Fruit fly (Drosophila melanogaster): ENCODE measurements around the gene Etfb.
A peak's percentile ranks its signal among the peaks of the same experiment; 100 is the strongest.

Gene Etfb

dm6 chr3R:29802753-29803313, at the start of gene Etfb, which contains the start of gene CG7789:
TSS of gene Etfb (minus strand) at chr3R:29802945.
TSS of gene CG7789 (plus strand) at chr3R:29803196.
- peak; percentile 96 for TF ChIP-seq fd96Ca (GFP tag; IDR thresholded peaks at IDR 0.05)
- peak; percentile 86 for TF ChIP-seq CG8301 (tag; optimal IDR thresholded peaks at IDR 0.05)
- TF ChIP-seq CG34367 (tag; optimal IDR thresholded peaks at IDR 0.05): peak; percentile 93
- TF ChIP-seq CG14655 (GFP tag; optimal IDR thresholded peaks at IDR 0.05): peak; percentile 95
- peak; percentile 97 for TF ChIP-seq gl (tag; optimal IDR thresholded peaks at IDR 0.05)
- no peak for TF ChIP-seq CG13204 (GFP tag; optimal IDR thresholded peaks at IDR 0.05)
- peak; percentile 92 for TF ChIP-seq Snoo (tag; optimal IDR thresholded peaks at IDR 0.05)
- TF ChIP-seq CG9948 (tag; optimal IDR thresholded peaks at IDR 0.05): peak; percentile 71
- no peak for TF ChIP-seq D1 (tag; optimal IDR thresholded peaks at IDR 0.05)
- peak; percentile 93 for TF ChIP-seq Ets98B (GFP tag; IDR thresholded peaks at IDR 0.05)
- no peak for TF ChIP-seq Pif1B (GFP tag; optimal IDR thresholded peaks at IDR 0.05)
- peak; percentile 82 for TF ChIP-seq CG8159 (tag; optimal IDR thresholded peaks at IDR 0.05)
- TF ChIP-seq Pif1A (GFP tag; optimal IDR thresholded peaks at IDR 0.05): no peak
- TF ChIP-seq EcR (GFP tag; optimal IDR thresholded peaks at IDR 0.05): no peak
- peak; percentile 88 for TF ChIP-seq rn (GFP tag; IDR thresholded peaks at IDR 0.05)
- TF ChIP-seq CG15710 (tag; optimal IDR thresholded peaks at IDR 0.05): peak; percentile 92
- peak; percentile 69 for TF ChIP-seq CG17806 (tag; optimal IDR thresholded peaks at IDR 0.05)
- TF ChIP-seq CG10348 (GFP tag; IDR thresholded peaks at IDR 0.05): peak; percentile 61
- TF ChIP-seq CG32121 (GFP tag; IDR thresholded peaks at IDR 0.05): peak; percentile 95
- peak; percentile 96 for TF ChIP-seq CG4496 (GFP tag; IDR thresholded peaks at IDR 0.05)
- TF ChIP-seq CG12605 (GFP tag; IDR thresholded peaks at IDR 0.05): peak; percentile 93

dm6 chr3R:29847126-29847525, 44.4 kb upstream of the Etfb start:
- TF ChIP-seq CG9948 (tag; optimal IDR thresholded peaks at IDR 0.05) (peak; percentile 51), fd96Ca (GFP tag; IDR thresholded peaks at IDR 0.05) (peak; percentile 94), Pif1A (GFP tag; optimal IDR thresholded peaks at IDR 0.05) (no peak), D1 (tag; optimal IDR thresholded peaks at IDR 0.05) (no peak), Snoo (tag; optimal IDR thresholded peaks at IDR 0.05) (no peak), CG13204 (GFP tag; optimal IDR thresholded peaks at IDR 0.05) (no peak), Pif1B (GFP tag; optimal IDR thresholded peaks at IDR 0.05) (peak; percentile 68), gl (tag; optimal IDR thresholded peaks at IDR 0.05) (no peak), Ets98B (GFP tag; IDR thresholded peaks at IDR 0.05) (peak; percentile 93), CG8301 (tag; optimal IDR thresholded peaks at IDR 0.05) (peak; percentile 83), CG10348 (GFP tag; IDR thresholded peaks at IDR 0.05) (peak; percentile 64), CG4496 (GFP tag; IDR thresholded peaks at IDR 0.05) (peak; percentile 90), rn (GFP tag; IDR thresholded peaks at IDR 0.05) (peak; percentile 65), CG14655 (GFP tag; optimal IDR thresholded peaks at IDR 0.05) (no peak), CG12605 (GFP tag; IDR thresholded peaks at IDR 0.05) (peak; percentile 84), EcR (GFP tag; optimal IDR thresholded peaks at IDR 0.05) (no peak), CG15710 (tag; optimal IDR thresholded peaks at IDR 0.05) (peak; percentile 69), CG8159 (tag; optimal IDR thresholded peaks at IDR 0.05) (no peak), CG32121 (GFP tag; IDR thresholded peaks at IDR 0.05) (peak; percentile 80), CG34367 (tag; optimal IDR thresholded peaks at IDR 0.05) (peak; percentile 70), CG17806 (tag; optimal IDR thresholded peaks at IDR 0.05) (peak; percentile 49)

dm6 chr3R:29841293-29841791, 38.6 kb upstream of the Etfb start, which contains the start of gene Cad99C:
TSS of gene Cad99C (plus strand) at chr3R:29841657.
- TF ChIP-seq CG8301 (tag; optimal IDR thresholded peaks at IDR 0.05) (no peak), CG17806 (tag; optimal IDR thresholded peaks at IDR 0.05) (no peak), Pif1B (GFP tag; optimal IDR thresholded peaks at IDR 0.05) (no peak), CG15710 (tag; optimal IDR thresholded peaks at IDR 0.05) (no peak), CG8159 (tag; optimal IDR thresholded peaks at IDR 0.05) (no peak), CG32121 (GFP tag; IDR thresholded peaks at IDR 0.05) (0 out of 2 replicates have a peak, but pooled peaks have one; percentile 46), Snoo (tag; optimal IDR thresholded peaks at IDR 0.05) (peak; percentile 11), CG14655 (GFP tag; optimal IDR thresholded peaks at IDR 0.05) (no peak), CG4496 (GFP tag; IDR thresholded peaks at IDR 0.05) (no peak), fd96Ca (GFP tag; IDR thresholded peaks at IDR 0.05) (no peak), Pif1A (GFP tag; optimal IDR thresholded peaks at IDR 0.05) (no peak), Ets98B (GFP tag; IDR thresholded peaks at IDR 0.05) (peak; percentile 52), EcR (GFP tag; optimal IDR thresholded peaks at IDR 0.05) (peak; percentile 61), gl (tag; optimal IDR thresholded peaks at IDR 0.05) (no peak), CG34367 (tag; optimal IDR thresholded peaks at IDR 0.05) (no peak), rn (GFP tag; IDR thresholded peaks at IDR 0.05) (no peak), CG9948 (tag; optimal IDR thresholded peaks at IDR 0.05) (no peak), CG10348 (GFP tag; IDR thresholded peaks at IDR 0.05) (no peak), D1 (tag; optimal IDR thresholded peaks at IDR 0.05) (no peak), CG13204 (GFP tag; optimal IDR thresholded peaks at IDR 0.05) (peak; percentile 18), CG12605 (GFP tag; IDR thresholded peaks at IDR 0.05) (peak; percentile 55; the same call in 1 of the 2 replicates)

dm6 chr3R:29839707-29840311, 37.1 kb upstream of the Etfb start:
- TF ChIP-seq CG15710 (tag; optimal IDR thresholded peaks at IDR 0.05): no peak
- TF ChIP-seq CG14655 (GFP tag; optimal IDR thresholded peaks at IDR 0.05): no peak
- no peak for TF ChIP-seq CG32121 (GFP tag; IDR thresholded peaks at IDR 0.05)
- TF ChIP-seq Pif1B (GFP tag; optimal IDR thresholded peaks at IDR 0.05): no peak
- no peak for TF ChIP-seq fd96Ca (GFP tag; IDR thresholded peaks at IDR 0.05)
- no peak for TF ChIP-seq Snoo (tag; optimal IDR thresholded peaks at IDR 0.05)
- no peak for TF ChIP-seq CG8159 (tag; optimal IDR thresholded peaks at IDR 0.05)
- no peak for TF ChIP-seq CG9948 (tag; optimal IDR thresholded peaks at IDR 0.05)
- no peak for TF ChIP-seq Pif1A (GFP tag; optimal IDR thresholded peaks at IDR 0.05)
- TF ChIP-seq CG4496 (GFP tag; IDR thresholded peaks at IDR 0.05): no peak
- TF ChIP-seq CG13204 (GFP tag; optimal IDR thresholded peaks at IDR 0.05): no peak
- TF ChIP-seq CG10348 (GFP tag; IDR thresholded peaks at IDR 0.05): no peak
- TF ChIP-seq D1 (tag; optimal IDR thresholded peaks at IDR 0.05): no peak
- TF ChIP-seq CG17806 (tag; optimal IDR thresholded peaks at IDR 0.05): no peak
- no peak for TF ChIP-seq gl (tag; optimal IDR thresholded peaks at IDR 0.05)

Data from whole organism, pupa.